Worm (Caenorhabditis elegans) whole organism, L3 larva: ENCODE data around the gene nhr-37.

Experiments
- ceh-16 ChIP-seq: sonication (generic microtip); optimal IDR thresholded peaks from 2 replicates; lab custom pipeline; 2017; ENCODE audit warnings: missing biosample characterization, missing genetic modification characterization
- nhr-11 ChIP-seq: fragments of 150-350 bp; optimal IDR thresholded peaks from 2 replicates; lab custom pipeline; 2014; ENCODE audit warnings: missing biosample characterization, missing genetic modification characterization
- nhr-25 ChIP-seq: sonication (generic microtip); optimal IDR thresholded peaks from 2 replicates; lab custom pipeline; 2017; ENCODE audit warnings: missing biosample characterization, missing genetic modification characterization
- nhr-76 ChIP-seq: fragments of 150-350 bp; sonication (generic microtip); optimal IDR thresholded peaks from 5 replicates; lab custom pipeline; 2014; ENCODE audit warnings: missing biosample characterization, missing genetic modification characterization
- pha-4 ChIP-seq: fragments of 150-350 bp; optimal IDR thresholded peaks from 2 replicates; lab custom pipeline; 2014; ENCODE audit warnings: missing biosample characterization, missing genetic modification reagents, missing genetic modification characterization
- pqm-1 ChIP-seq: fragments of 150-350 bp; optimal IDR thresholded peaks from 2 replicates; lab custom pipeline; 2017; ENCODE audit warnings: missing biosample characterization, missing genetic modification characterization, inconsistent platforms

DNA sequence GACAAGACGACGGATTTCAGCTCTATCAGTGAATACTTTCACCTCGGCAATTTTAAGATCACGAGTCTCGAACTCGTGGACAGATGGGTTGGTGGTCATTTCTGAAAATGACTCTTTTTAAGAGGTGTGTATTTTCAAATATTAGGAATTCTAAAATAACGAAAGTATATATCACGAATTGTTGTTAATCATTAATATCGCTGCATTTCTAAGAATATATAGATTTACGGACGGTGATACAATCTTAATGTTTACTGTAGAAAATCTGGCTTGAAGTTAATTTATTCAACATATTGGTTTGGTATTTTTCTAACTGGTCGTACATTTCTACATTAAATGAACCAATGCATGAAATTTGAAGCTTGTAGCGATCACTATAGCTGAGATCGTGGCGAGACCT is 16.7 kb upstream of the nhr-37 start, which contains the start of gene ZK1055.7:
- no peak for TF ChIP-seq pqm-1
- TF ChIP-seq nhr-25 (tag; lab: Kevin White, UChicago), result no peak
- TF ChIP-seq ceh-16 (tag; lab: Kevin White, UChicago), result no peak
- no peak for TF ChIP-seq pha-4 (tag; lab: Kevin White, UChicago)
- no peak for TF ChIP-seq nhr-76 (tag; lab: Kevin White, UChicago)
- TF ChIP-seq nhr-11 (tag; lab: Kevin White, UChicago), result no peak
